Fruit fly (Drosophila melanogaster): Measurements from ENCODE around the gene CG3698.

DNA sequence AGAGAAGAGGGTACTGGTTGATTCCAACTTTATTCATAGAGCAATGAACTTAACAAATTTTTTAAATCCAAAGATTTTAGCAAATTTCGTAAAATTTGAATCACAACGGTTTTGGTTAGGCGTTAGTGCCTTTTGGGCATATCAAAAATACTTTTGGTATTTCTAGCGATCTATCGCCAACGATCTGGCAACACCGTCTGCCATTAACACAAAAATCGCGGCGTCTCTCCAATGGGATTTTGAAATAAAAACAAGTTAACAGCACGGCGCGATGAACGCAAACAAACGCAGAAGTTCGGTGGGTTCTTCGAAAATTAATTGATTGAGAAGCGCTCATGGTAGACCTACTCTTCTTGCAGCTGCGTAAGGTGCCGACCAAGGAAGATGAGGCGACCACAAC, 2.0 kb upstream of the CG3698 start, which contains the start of gene Spc105R:
- TF ChIP-seq h (optimal IDR thresholded peaks at IDR 0.05), result no peak
- TF ChIP-seq ttk (optimal IDR thresholded peaks at IDR 0.05), result no peak
- TF ChIP-seq insv (optimal IDR thresholded peaks at IDR 0.05), result no peak
- TF ChIP-seq Myc (optimal IDR thresholded peaks at IDR 0.05), result no peak
- TF ChIP-seq psq (optimal IDR thresholded peaks at IDR 0.05), result no peak
